Worm (Caenorhabditis elegans): Measurements from ENCODE around the gene C06H5.6.
A peak's percentile ranks its signal among the peaks of the same experiment; 100 is the strongest.

- TF ChIP-seq pqm-1 (tag; optimal IDR thresholded peaks at IDR 0.05): peak; percentile 14
- TF ChIP-seq aly-2 (tag; optimal IDR thresholded peaks at IDR 0.05): no peak
- TF ChIP-seq unc-62 (GFP tag; optimal IDR thresholded peaks at IDR 0.05): no peak
- no peak for TF ChIP-seq nhr-76 (tag; optimal IDR thresholded peaks at IDR 0.05)
- peak; percentile 22 for TF ChIP-seq ceh-82 (tag; optimal IDR thresholded peaks at IDR 0.05)
- no peak for TF ChIP-seq jun-1 (tag; optimal IDR thresholded peaks at IDR 0.05)
- no peak for TF ChIP-seq egl-27 (tag; optimal IDR thresholded peaks at IDR 0.05)
- no peak for TF ChIP-seq skn-1 (tag; optimal IDR thresholded peaks at IDR 0.05)
- TF ChIP-seq unc-39 (tag; optimal IDR thresholded peaks at IDR 0.05): no peak
- no peak for TF ChIP-seq ceh-9 (tag; optimal IDR thresholded peaks at IDR 0.05)
- TF ChIP-seq ama-1 (optimal IDR thresholded peaks at IDR 0.05): no peak
Observed at ce11 chrV:17871049-17871448, 17.7 kb downstream of the C06H5.6 start, which contains the start of gene phf-14.

Measured in whole organism, L3 larva.